Worm (Caenorhabditis elegans): ENCODE data around the gene K07F5.8.

DNA sequence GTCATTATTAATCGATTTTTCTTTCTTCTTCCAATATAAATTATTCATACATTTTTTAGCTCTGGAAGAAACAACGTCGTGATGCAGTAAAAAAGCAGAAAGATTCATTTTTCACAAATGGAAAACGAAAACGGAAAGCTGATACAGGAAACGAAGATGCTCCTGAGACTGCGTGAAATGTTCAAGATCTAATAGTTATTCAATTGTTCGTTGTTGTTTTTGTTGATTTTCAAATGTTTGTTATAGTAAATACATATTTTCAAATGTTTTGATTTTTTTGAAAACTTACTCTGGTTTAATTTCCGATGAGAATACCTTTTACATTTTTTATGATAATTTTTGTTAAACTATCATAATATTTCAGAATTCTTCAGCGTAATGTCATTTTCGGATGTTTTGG is 14.3 kb upstream of the K07F5.8 start, which contains the start of gene K07F5.16:
- TF ChIP-seq B0310.2 (tag; optimal IDR thresholded peaks at IDR 0.05) (no peak), ama-1 (optimal IDR thresholded peaks at IDR 0.05) (no peak), tra-4 (tag; optimal IDR thresholded peaks at IDR 0.05) (no peak), tbx-11 (GFP tag; IDR thresholded peaks at IDR 0.05) (no peak), scrt-1 (GFP tag; IDR thresholded peaks at IDR 0.05) (no peak), sea-1 (GFP tag; conservative IDR thresholded peaks at IDR 0.05) (no peak), hmg-4 (GFP tag; optimal IDR thresholded peaks at IDR 0.05) (no peak), tbx-37 (GFP tag; conservative IDR thresholded peaks at IDR 0.05) (no peak), pes-1 (GFP tag; IDR thresholded peaks at IDR 0.05) (no peak), flt-1 (GFP tag; IDR thresholded peaks at IDR 0.05) (no peak), hmbx-1 (tag; optimal IDR thresholded peaks at IDR 0.05) (no peak), ets-7 (tag; optimal IDR thresholded peaks at IDR 0.05) (no peak), aly-1 (tag; optimal IDR thresholded peaks at IDR 0.05) (no peak)

Measured in whole organism, early embryonic.